Worm (Caenorhabditis elegans) whole organism, L2 larva: ENCODE results near the gene grl-31.
"Not testable (repeated sequence)": the region's sequence is repeated elsewhere in the genome, so short reads cannot be mapped to it uniquely, and the experiment has no call there.

Experiments
- R02D3.7 ChIP-seq: fragments of 150-350 bp; optimal IDR thresholded peaks from 2 replicates; lab custom pipeline; 2014; ENCODE audit warnings: missing biosample characterization, missing genetic modification characterization
- alr-1 ChIP-seq: fragments of 150-350 bp; optimal IDR thresholded peaks from 2 replicates; lab custom pipeline; 2014; ENCODE audit warnings: missing biosample characterization, missing genetic modification characterization
- aly-2 ChIP-seq: fragments of 150-350 bp; optimal IDR thresholded peaks from 2 replicates; lab custom pipeline; 2014; ENCODE audit warnings: missing biosample characterization, missing genetic modification characterization
- blmp-1 ChIP-seq: sonication (generic microtip); optimal IDR thresholded peaks from 2 replicates; lab custom pipeline; 2017; ENCODE audit warnings: missing genetic modification characterization, mild to moderate bottlenecking, missing compliant biosample characterization, antibody characterized with exemption, moderate library complexity; ENCODE audit not compliant: insufficient read depth
- ceh-16 ChIP-seq: fragments of 150-350 bp; optimal IDR thresholded peaks from 2 replicates; lab custom pipeline; 2014; ENCODE audit warnings: missing biosample characterization, missing genetic modification characterization
- ceh-82 ChIP-seq: fragments of 150-350 bp; optimal IDR thresholded peaks from 2 replicates; lab custom pipeline; 2014; ENCODE audit warnings: missing biosample characterization, missing genetic modification characterization
- fos-1 ChIP-seq: fragments of 150-350 bp; optimal IDR thresholded peaks from 2 replicates; lab custom pipeline; 2014; ENCODE audit warnings: missing biosample characterization, missing genetic modification characterization
- lin-11 ChIP-seq: fragments of 150-350 bp; sonication (generic microtip); optimal IDR thresholded peaks from 2 replicates; lab custom pipeline; 2014; ENCODE audit warnings: missing biosample characterization, missing genetic modification characterization, inconsistent platforms, mixed read lengths
- lin-13 ChIP-seq: fragments of 150-350 bp; optimal IDR thresholded peaks from 2 replicates; lab custom pipeline; 2014; ENCODE audit warnings: missing biosample characterization, missing genetic modification reagents, missing genetic modification characterization
- lsy-2 ChIP-seq, 2 experiments: fragments of 150-350 bp in 1 of 2; sonication (generic microtip) in 1 of 2; optimal IDR thresholded peaks; 2 replicates each; lab custom pipeline; 2014 to 2017; ENCODE audit warnings: missing biosample characterization in 2 of 2, missing genetic modification characterization in 2 of 2
- mab-5 ChIP-seq: fragments of 150-350 bp; optimal IDR thresholded peaks from 2 replicates; lab custom pipeline; 2014; ENCODE audit warnings: missing biosample characterization, missing genetic modification characterization
- mbf-1 ChIP-seq: sonication (generic microtip); optimal IDR thresholded peaks from 2 replicates; lab custom pipeline; 2017; ENCODE audit warnings: missing biosample characterization, missing genetic modification characterization
- mdl-1 ChIP-seq, 2 experiments: fragments of 150-350 bp in 1 of 2; sonication (generic microtip) in 1 of 2; optimal IDR thresholded peaks; 2 replicates each; lab custom pipeline; 2017; ENCODE audit warnings: missing biosample characterization in 2 of 2, missing genetic modification characterization in 2 of 2
- nhr-11 ChIP-seq: fragments of 150-350 bp; optimal IDR thresholded peaks from 2 replicates; lab custom pipeline; 2014; ENCODE audit warnings: missing biosample characterization, missing genetic modification characterization
- nhr-12 ChIP-seq: fragments of 150-350 bp; optimal IDR thresholded peaks from 2 replicates; lab custom pipeline; 2014; ENCODE audit warnings: missing biosample characterization, missing genetic modification characterization
- nhr-129 ChIP-seq: fragments of 150-350 bp; optimal IDR thresholded peaks from 2 replicates; lab custom pipeline; 2014; ENCODE audit warnings: missing biosample characterization, missing genetic modification characterization
- nhr-21 ChIP-seq: fragments of 150-350 bp; optimal IDR thresholded peaks from 2 replicates; lab custom pipeline; 2014; ENCODE audit warnings: missing biosample characterization, missing genetic modification characterization
- nhr-23 ChIP-seq: fragments of 150-350 bp; optimal IDR thresholded peaks from 2 replicates; lab custom pipeline; 2014; ENCODE audit warnings: missing biosample characterization, missing genetic modification reagents, missing genetic modification characterization
- nhr-6 ChIP-seq: fragments of 150-350 bp; optimal IDR thresholded peaks from 2 replicates; lab custom pipeline; 2014; ENCODE audit warnings: missing biosample characterization, missing genetic modification characterization
- nhr-77 ChIP-seq: fragments of 150-350 bp; optimal IDR thresholded peaks from 2 replicates; lab custom pipeline; 2014; ENCODE audit warnings: missing biosample characterization, missing genetic modification characterization
- peb-1 ChIP-seq: fragments of 150-350 bp; optimal IDR thresholded peaks from 2 replicates; lab custom pipeline; 2014; ENCODE audit warnings: missing biosample characterization, missing genetic modification characterization
- sem-4 ChIP-seq: fragments of 150-350 bp; optimal IDR thresholded peaks from 2 replicates; lab custom pipeline; 2014; ENCODE audit warnings: missing biosample characterization, missing genetic modification reagents, missing genetic modification characterization
- skn-1 ChIP-seq: sonication (generic microtip); optimal IDR thresholded peaks from 2 replicates; lab custom pipeline; 2017; ENCODE audit warnings: missing biosample characterization, missing genetic modification characterization
- sma-3 ChIP-seq: sonication (generic microtip); optimal IDR thresholded peaks from 2 replicates; lab custom pipeline; 2016; ENCODE audit warnings: missing genetic modification reagents, missing genetic modification characterization, missing compliant biosample characterization
- sma-9 ChIP-seq, 2 experiments: fragments of 150-350 bp in 1 of 2; sonication (generic microtip) in 1 of 2; optimal IDR thresholded peaks; 2 replicates each; lab custom pipeline; 2014 to 2016; ENCODE audit warnings: missing genetic modification characterization in 2 of 2, mild to moderate bottlenecking in 1 of 2, missing biosample characterization in 1 of 2, missing compliant biosample characterization in 1 of 2, missing genetic modification reagents in 1 of 2, moderate library complexity in 1 of 2
- snpc-4 ChIP-seq: fragments of 150-350 bp; optimal IDR thresholded peaks from 2 replicates; lab custom pipeline; 2014; ENCODE audit warnings: missing biosample characterization, missing genetic modification characterization
- unc-39 ChIP-seq: fragments of 150-350 bp; optimal IDR thresholded peaks from 2 replicates; lab custom pipeline; 2014; ENCODE audit warnings: missing biosample characterization, missing genetic modification characterization
- unc-55 ChIP-seq: fragments of 150-350 bp; sonication (generic microtip); optimal IDR thresholded peaks from 3 replicates; lab custom pipeline; 2014; ENCODE audit warnings: missing biosample characterization, missing genetic modification reagents, missing genetic modification characterization
- unc-62 ChIP-seq: fragments of 150-350 bp; optimal IDR thresholded peaks from 2 replicates; lab custom pipeline; 2014; ENCODE audit warnings: missing biosample characterization, missing genetic modification reagents, missing genetic modification characterization
- zag-1 ChIP-seq: fragments of 150-350 bp; optimal IDR thresholded peaks from 2 replicates; lab custom pipeline; 2014; ENCODE audit warnings: missing biosample characterization, missing genetic modification characterization
- ztf-1 ChIP-seq: fragments of 200-800 bp; sonication (Bioruptor generic); conservative IDR thresholded peaks from 2 replicates; pipeline ENCODE4 v1.3.6; 2022; ENCODE audit warnings: missing genetic modification characterization, missing compliant biosample characterization
- ztf-4 ChIP-seq: fragments of 150-350 bp; optimal IDR thresholded peaks from 2 replicates; lab custom pipeline; 2014; ENCODE audit warnings: missing biosample characterization, missing genetic modification characterization

The grl-31 gene

ce11 chrV:3557422-3557821 is at the start of gene grl-31:
Gene grl-31, minus strand, starts transcription at chrV:3557778.
- TF ChIP-seq skn-1 (tag; lab: Kevin White, UChicago) (no peak), mbf-1 (tag; lab: Kevin White, UChicago) (no peak), nhr-21 (tag; lab: Kevin White, UChicago) (no peak), unc-55 (GFP tag; lab: Kevin White, UChicago) (no peak)

ce11 chrV:3606391-3606790 is 48.8 kb upstream of the grl-31 start:
- TF ChIP-seq nhr-77 (no peak), nhr-21 (tag; lab: Kevin White, UChicago) (peak; percentile 48)

- TF ChIP-seq nhr-77 (no peak), lsy-2 (tag; optimal IDR thresholded peaks at IDR 0.05; lab: Kevin White, UChicago) (no peak), mbf-1 (tag; lab: Kevin White, UChicago) (no peak), snpc-4 (no peak), ztf-1 (GFP tag; lab: Robert Waterston, UW) (no peak), mdl-1 (tag; optimal IDR thresholded peaks at IDR 0.05; lab: Kevin White, UChicago) (no peak), nhr-21 (tag; lab: Kevin White, UChicago) (no peak), sma-3 (GFP tag; lab: Kevin White, UChicago) (no peak)
These were observed 47.7 kb upstream of the grl-31 start, which contains the start of gene T22F3.8 for ce11 chrV:3605325-3605724. Gene T22F3.8, minus strand, starts transcription at chrV:3605425.

ce11 chrV:3600570-3600969 is 43.0 kb upstream of the grl-31 start, which contains the start of gene T22F3.7:
Gene T22F3.7, minus strand, starts transcription at chrV:3600670.
- no peak for TF ChIP-seq nhr-11 (tag; lab: Kevin White, UChicago)
- TF ChIP-seq ceh-16 (tag; lab: Kevin White, UChicago): no peak

ce11 chrV:3597052-3597451 is 39.5 kb upstream of the grl-31 start, which contains the start of gene srh-212:
Gene srh-212, minus strand, starts transcription at chrV:3597152.
- not testable (repeated sequence) for TF ChIP-seq peb-1 (tag; lab: Kevin White, UChicago); R02D3.7; snpc-4

ce11 chrV:3594936-3595335 is 37.4 kb upstream of the grl-31 start, which contains the start of gene srh-213:
Gene srh-213, minus strand, starts transcription at chrV:3595036.
- TF ChIP-seq nhr-77 (no peak), ztf-4 (tag; lab: Kevin White, UChicago) (no peak), blmp-1 (tag; lab: Kevin White, UChicago) (no peak), skn-1 (tag; lab: Kevin White, UChicago) (no peak), alr-1 (tag; lab: Kevin White, UChicago) (no peak), mab-5 (tag; lab: Kevin White, UChicago) (no peak), ceh-16 (tag; lab: Kevin White, UChicago) (no peak), nhr-6 (tag; lab: Kevin White, UChicago) (no peak), unc-39 (tag; lab: Kevin White, UChicago) (no peak)

ce11 chrV:3592099-3592498 is 34.5 kb upstream of the grl-31 start, which contains the start of gene T22F3.12:
Gene T22F3.12, minus strand, starts transcription at chrV:3592199.
- no peak for TF ChIP-seq snpc-4
- no peak for TF ChIP-seq ceh-82
- no peak for TF ChIP-seq sma-9 (GFP tag; optimal IDR thresholded peaks at IDR 0.05; lab: Kevin White, UChicago)
- no peak for TF ChIP-seq sma-9 (tag; optimal IDR thresholded peaks at IDR 0.05; lab: Kevin White, UChicago)
- no peak for TF ChIP-seq nhr-12 (tag; lab: Kevin White, UChicago)
- TF ChIP-seq lin-13: no peak
- TF ChIP-seq nhr-129 (tag; lab: Kevin White, UChicago): no peak
- no peak for TF ChIP-seq zag-1 (tag; lab: Kevin White, UChicago)
- TF ChIP-seq fos-1 (tag; lab: Kevin White, UChicago): no peak
- no peak for TF ChIP-seq aly-2 (tag; lab: Kevin White, UChicago)
- no peak for TF ChIP-seq unc-55 (GFP tag; lab: Kevin White, UChicago)
- no peak for TF ChIP-seq mbf-1 (tag; lab: Kevin White, UChicago)
- TF ChIP-seq nhr-23 (tag; lab: Kevin White, UChicago): no peak
- no peak for TF ChIP-seq nhr-21 (tag; lab: Kevin White, UChicago)
- TF ChIP-seq lin-11 (tag; lab: Kevin White, UChicago): no peak
- TF ChIP-seq alr-1 (tag; lab: Kevin White, UChicago): no peak
- no peak for TF ChIP-seq sem-4
- TF ChIP-seq unc-62 (GFP tag; lab: Kevin White, UChicago): no peak
- TF ChIP-seq, all 48 proteins: peak for 0
